Worm (Caenorhabditis elegans): Measurements from ENCODE around the gene C29A12.22.

The C29A12.22 gene

ce11 chrV:10801154-10801553 lies 10.7 kb upstream of the C29A12.22 start, which contains the start of gene D1054.18:
D1054.18 (minus strand) TSS chrV:10801198.
- TF ChIP-seq ztf-22 (GFP tag; optimal IDR thresholded peaks at IDR 0.05) = peak; percentile 41
- peak; percentile 48 for TF ChIP-seq ets-4 (GFP tag; optimal IDR thresholded peaks at IDR 0.05)
- TF ChIP-seq nhr-120 (GFP tag; IDR thresholded peaks at IDR 0.05) = no peak
- no peak for TF ChIP-seq chd-7 (tag; optimal IDR thresholded peaks at IDR 0.05)
- TF ChIP-seq snpc-1.1 (tag; optimal IDR thresholded peaks at IDR 0.05; ENCODE audit: insufficient read depth) = no peak
- TF ChIP-seq nhr-80 (tag; optimal IDR thresholded peaks at IDR 0.05) = peak; percentile 87
- no peak for TF ChIP-seq cebp-1 (GFP tag; IDR thresholded peaks at IDR 0.05)
- peak; percentile 13 for TF ChIP-seq cebp-1 (tag; optimal IDR thresholded peaks at IDR 0.05)
- TF ChIP-seq tbp1 (GFP tag; optimal IDR thresholded peaks at IDR 0.05) = peak; percentile 13
- no peak for TF ChIP-seq him-1 (tag; optimal IDR thresholded peaks at IDR 0.05)
- peak; percentile 13 for TF ChIP-seq madf-10 (tag; optimal IDR thresholded peaks at IDR 0.05)
- no peak for TF ChIP-seq F22D6.2 (tag; optimal IDR thresholded peaks at IDR 0.05)
- peak; percentile 35 for TF ChIP-seq pha-4 (tag; optimal IDR thresholded peaks at IDR 0.05)

DNA sequence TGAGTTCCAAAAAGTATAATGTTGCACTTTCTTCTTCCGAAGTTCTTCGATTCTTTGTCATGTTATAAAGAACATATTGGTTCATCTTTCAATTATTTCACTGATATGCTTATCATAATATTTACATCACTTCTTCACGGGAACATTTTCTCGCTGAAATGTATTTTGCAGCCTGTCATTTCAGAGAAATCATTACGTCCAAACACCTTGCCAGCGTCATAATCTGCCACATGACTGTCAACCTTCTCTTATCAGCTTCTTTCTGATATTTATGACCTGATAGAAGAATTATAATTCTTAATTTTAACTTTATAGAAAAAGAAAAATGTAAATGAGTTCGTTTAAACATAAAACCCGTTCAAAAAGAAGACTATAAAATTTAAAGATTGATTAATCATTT lies 9.8 kb upstream of the C29A12.22 start:
- TF ChIP-seq lin-26 (GFP tag; IDR thresholded peaks at IDR 0.05) = no peak
- no peak for TF ChIP-seq C06A6.2 (GFP tag; conservative IDR thresholded peaks at IDR 0.05)
- TF ChIP-seq Y67H2A.10 (GFP tag; conservative IDR thresholded peaks at IDR 0.05) = no peak
- TF ChIP-seq unc-62 (GFP tag; optimal IDR thresholded peaks at IDR 0.05) = peak; percentile 69
- no peak for TF ChIP-seq zim-3 (tag; optimal IDR thresholded peaks at IDR 0.05)
- no peak for TF ChIP-seq T26A5.8 (tag; optimal IDR thresholded peaks at IDR 0.05)
- TF ChIP-seq ekl-4 (GFP tag; IDR thresholded peaks at IDR 0.05) = no peak
- TF ChIP-seq dpff-1 (tag; optimal IDR thresholded peaks at IDR 0.05) = no peak
- TF ChIP-seq pha-4 (tag; optimal IDR thresholded peaks at IDR 0.05) = peak; percentile 46
- TF ChIP-seq let-607 (tag; optimal IDR thresholded peaks at IDR 0.05) = peak in 1 of 2 experiments; percentile 73
- TF ChIP-seq lin-54 (GFP tag; optimal IDR thresholded peaks at IDR 0.05) = peak; percentile 41
- no peak for TF ChIP-seq snpc-4 (GFP tag; optimal IDR thresholded peaks at IDR 0.05)
- peak in 1 of 4 experiments; percentile 16 for TF ChIP-seq snpc-4 (tag; optimal IDR thresholded peaks at IDR 0.05)
- no peak for TF ChIP-seq ceh-100 (GFP tag; IDR thresholded peaks at IDR 0.05)
- no peak for TF ChIP-seq B0261.1 (tag; optimal IDR thresholded peaks at IDR 0.05)
- no peak for TF ChIP-seq attf-5 (GFP tag; optimal IDR thresholded peaks at IDR 0.05)
- TF ChIP-seq ztf-3 (GFP tag; optimal IDR thresholded peaks at IDR 0.05) = no peak
- peak; percentile 91 for TF ChIP-seq atf-7 (tag; optimal IDR thresholded peaks at IDR 0.05)
- TF ChIP-seq ceh-27 (GFP tag; optimal IDR thresholded peaks at IDR 0.05) = no peak
- no peak for TF ChIP-seq efl-1 (GFP tag; optimal IDR thresholded peaks at IDR 0.05)
- TF ChIP-seq pbrm-1 (GFP tag; IDR thresholded peaks at IDR 0.05) = no peak
- TF ChIP-seq attf-3 (GFP tag; conservative IDR thresholded peaks at IDR 0.05) = no peak
- no peak for TF ChIP-seq Y53F4B.3 (GFP tag; IDR thresholded peaks at IDR 0.05)
- no peak for TF ChIP-seq snpc-1.3 (tag; optimal IDR thresholded peaks at IDR 0.05; ENCODE audit: insufficient read depth)
- 0 out of 2 replicates have a peak, but pooled peaks have one; percentile 17 for TF ChIP-seq nfyb-1 (GFP tag; IDR thresholded peaks at IDR 0.05)
- no peak for TF ChIP-seq F52B5.7 (tag; optimal IDR thresholded peaks at IDR 0.05)
- no peak for TF ChIP-seq Y53G8AR.9 (GFP tag; conservative IDR thresholded peaks at IDR 0.05)
- peak; percentile 8 for TF ChIP-seq chd-7 (tag; optimal IDR thresholded peaks at IDR 0.05)
- no peak for TF ChIP-seq nhr-120 (GFP tag; IDR thresholded peaks at IDR 0.05)
- TF ChIP-seq F10E7.11 (tag; optimal IDR thresholded peaks at IDR 0.05) = no peak
- TF ChIP-seq ets-4 (GFP tag; optimal IDR thresholded peaks at IDR 0.05) = peak; percentile 24
- no peak for TF ChIP-seq D2030.7 (GFP tag; IDR thresholded peaks at IDR 0.05)
- no peak for TF ChIP-seq madf-8 (GFP tag; conservative IDR thresholded peaks at IDR 0.05)
- TF ChIP-seq tbp1 (GFP tag; optimal IDR thresholded peaks at IDR 0.05) = peak; percentile 40
- TF ChIP-seq Y95B8A.8 (GFP tag; IDR thresholded peaks at IDR 0.05) = no peak
- no peak for TF ChIP-seq mcd-1 (GFP tag; IDR thresholded peaks at IDR 0.05)
- TF ChIP-seq ceh-58 (GFP tag; IDR thresholded peaks at IDR 0.05) = no peak
- no peak for TF ChIP-seq cebp-1 (GFP tag; IDR thresholded peaks at IDR 0.05)
- TF ChIP-seq cebp-1 (tag; optimal IDR thresholded peaks at IDR 0.05) = peak; percentile 42
- no peak for TF ChIP-seq rec-8 (tag; optimal IDR thresholded peaks at IDR 0.05)

Data from whole organism, young adult.